Fruit fly (Drosophila melanogaster): Measurements from ENCODE around the gene Ir84a.

The Ir84a gene

DNA sequence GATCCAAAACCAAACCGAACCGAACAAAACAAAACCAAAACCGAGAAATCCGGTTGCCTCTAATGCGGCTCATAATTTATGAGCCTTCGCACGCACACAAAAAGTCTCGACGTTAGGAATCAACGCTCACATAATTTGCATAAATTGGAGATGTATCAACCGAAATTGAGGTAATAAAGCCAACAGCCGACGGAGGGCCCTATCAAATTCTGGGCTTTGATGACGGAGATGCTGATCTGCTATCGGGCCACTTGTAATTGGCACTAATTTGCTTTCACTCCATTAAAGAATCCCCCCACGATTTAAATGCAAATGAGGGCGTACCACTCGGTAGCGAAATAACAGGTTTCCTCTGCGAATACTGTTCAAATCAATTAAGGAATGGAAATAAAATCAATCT lies 32.2 kb downstream of the Ir84a start:
- no peak for TF ChIP-seq CG8319 (GFP tag; optimal IDR thresholded peaks at IDR 0.05)
- no peak for TF ChIP-seq CG32006 (GFP tag; optimal IDR thresholded peaks at IDR 0.05)
- TF ChIP-seq Ets96B (tag; optimal IDR thresholded peaks at IDR 0.05): no peak

dm6 chr3R:7439306-7439810 lies 32.7 kb downstream of the Ir84a start, which contains the start of gene CG14598:
Gene CG14598, plus strand, starts transcription at chr3R:7439760.
- TF ChIP-seq esn (GFP tag; optimal IDR thresholded peaks at IDR 0.05) (no peak), Eip78C (GFP tag) (peak; percentile 43)

- TF ChIP-seq ss (GFP tag; optimal IDR thresholded peaks at IDR 0.05) (no peak), CG6163 (GFP tag; IDR thresholded peaks at IDR 0.05) (no peak), CG11762 (GFP tag; optimal IDR thresholded peaks at IDR 0.05; ENCODE audit: insufficient read depth) (no peak), dac (GFP tag; optimal IDR thresholded peaks at IDR 0.05) (no peak), Hr39 (GFP tag; optimal IDR thresholded peaks at IDR 0.05) (no peak)
Measured at dm6 chr3R:7441359-7441758, 34.7 kb downstream of the Ir84a start.
